Worm (Caenorhabditis elegans) whole organism, late embryonic: Measurements from ENCODE around the gene srd-27.
"Not testable (repeated sequence)": the region's sequence is repeated elsewhere in the genome, so short reads cannot be mapped to it uniquely, and the experiment has no call there.

Experiments used
- C08G9.2 ChIP-seq: sonication (generic microtip); optimal IDR thresholded peaks from 2 replicates; lab custom pipeline; 2016; ENCODE audit warnings: mild to moderate bottlenecking, missing genetic modification characterization, moderate library complexity, missing compliant biosample characterization
- C38D4.7 ChIP-seq: fragments of 200-800 bp; sonication (Bioruptor generic); optimal IDR thresholded peaks from 2 replicates; lab custom pipeline; 2018; ENCODE audit warnings: mild to moderate bottlenecking, missing genetic modification characterization, moderate library complexity, missing compliant biosample characterization
- F13H6.1 ChIP-seq: sonication (generic microtip); optimal IDR thresholded peaks from 2 replicates; lab custom pipeline; 2016; ENCODE audit warnings: missing genetic modification characterization, missing compliant biosample characterization
- K02D7.2 ChIP-seq: sonication (generic microtip); optimal IDR thresholded peaks from 2 replicates; lab custom pipeline; 2017; ENCODE audit warnings: mild to moderate bottlenecking, missing genetic modification characterization, missing compliant biosample characterization
- K09A11.1 ChIP-seq: sonication (generic microtip); optimal IDR thresholded peaks from 2 replicates; lab custom pipeline; 2017; ENCODE audit warnings: antibody characterized with exemption, mild to moderate bottlenecking, missing genetic modification characterization, missing compliant biosample characterization; ENCODE audit not compliant: insufficient read depth
- Y22D7AL.16 ChIP-seq: sonication (generic microtip); optimal IDR thresholded peaks from 2 replicates; lab custom pipeline; 2016; ENCODE audit warnings: missing genetic modification characterization, missing compliant biosample characterization
- ahr-1 ChIP-seq: sonication (generic microtip); optimal IDR thresholded peaks from 2 replicates; lab custom pipeline; 2016; ENCODE audit warnings: missing genetic modification characterization, missing compliant biosample characterization
- ceh-14 ChIP-seq: sonication (generic microtip); optimal IDR thresholded peaks from 2 replicates; lab custom pipeline; 2016; ENCODE audit warnings: missing genotype, missing genetic modification characterization, missing compliant biosample characterization
- ceh-19 ChIP-seq: fragments of 200-800 bp; sonication (Bioruptor generic); optimal IDR thresholded peaks from 2 replicates; lab custom pipeline; 2018; ENCODE audit warnings: mild to moderate bottlenecking, missing genetic modification characterization, missing compliant biosample characterization
- ceh-24 ChIP-seq: sonication (generic microtip); optimal IDR thresholded peaks from 2 replicates; lab custom pipeline; 2016; ENCODE audit warnings: mild to moderate bottlenecking, missing genetic modification characterization, missing compliant biosample characterization
- ceh-31 ChIP-seq: sonication (generic microtip); optimal IDR thresholded peaks from 2 replicates; lab custom pipeline; 2016; ENCODE audit warnings: missing genetic modification characterization, missing compliant biosample characterization
- ceh-6 ChIP-seq: fragments of 200-800 bp; sonication (Bioruptor generic); optimal IDR thresholded peaks from 2 replicates; lab custom pipeline; 2018; ENCODE audit warnings: mild to moderate bottlenecking, missing genetic modification characterization, missing compliant biosample characterization
- dmd-4 ChIP-seq: sonication (generic microtip); optimal IDR thresholded peaks from 2 replicates; lab custom pipeline; 2016; ENCODE audit warnings: borderline replicate concordance, missing genetic modification characterization, missing compliant biosample characterization
- elt-4 ChIP-seq: sonication (generic microtip); optimal IDR thresholded peaks from 2 replicates; lab custom pipeline; 2016; ENCODE audit warnings: missing genetic modification characterization, missing compliant biosample characterization
- ets-4 ChIP-seq: sonication (generic microtip); optimal IDR thresholded peaks from 2 replicates; lab custom pipeline; 2016; ENCODE audit warnings: missing genetic modification characterization, missing compliant biosample characterization
- eyg-1 ChIP-seq: sonication (generic microtip); optimal IDR thresholded peaks from 2 replicates; lab custom pipeline; 2016; ENCODE audit warnings: missing genotype, missing genetic modification characterization, missing compliant biosample characterization
- fax-1 ChIP-seq: sonication (generic microtip); optimal IDR thresholded peaks from 2 replicates; lab custom pipeline; 2016; ENCODE audit warnings: missing genotype, missing genetic modification characterization, missing compliant biosample characterization
- fkh-10 ChIP-seq: fragments of 150-350 bp; optimal IDR thresholded peaks from 2 replicates; lab custom pipeline; 2014; ENCODE audit warnings: missing biosample characterization, missing genetic modification reagents, missing genetic modification characterization
- fkh-6 ChIP-seq: sonication (generic microtip); optimal IDR thresholded peaks from 2 replicates; lab custom pipeline; 2016; ENCODE audit warnings: missing genetic modification characterization, missing compliant biosample characterization
- gmeb-2 ChIP-seq: sonication (generic microtip); optimal IDR thresholded peaks from 2 replicates; lab custom pipeline; 2016; ENCODE audit warnings: missing genetic modification characterization, inconsistent platforms, missing compliant biosample characterization
- hlh-13 ChIP-seq: fragments of 200-800 bp; sonication (Bioruptor generic); optimal IDR thresholded peaks from 2 replicates; lab custom pipeline; 2018; ENCODE audit warnings: mild to moderate bottlenecking, missing genetic modification characterization, missing compliant biosample characterization
- hlh-30 ChIP-seq: sonication (generic microtip); optimal IDR thresholded peaks from 2 replicates; lab custom pipeline; 2017; ENCODE audit warnings: antibody characterized with exemption, missing genetic modification characterization, missing compliant biosample characterization; ENCODE audit not compliant: insufficient read depth
- hlh-6 ChIP-seq: sonication (generic microtip); optimal IDR thresholded peaks from 2 replicates; lab custom pipeline; 2016; ENCODE audit warnings: missing genotype, missing genetic modification characterization, missing compliant biosample characterization
- hlh-8 ChIP-seq: sonication (generic microtip); optimal IDR thresholded peaks from 2 replicates; lab custom pipeline; 2016; ENCODE audit warnings: missing genotype, missing genetic modification characterization, missing compliant biosample characterization
- lim-6 ChIP-seq: sonication (generic microtip); optimal IDR thresholded peaks from 2 replicates; lab custom pipeline; 2016; ENCODE audit warnings: missing genetic modification characterization, missing compliant biosample characterization
- nfya-1 ChIP-seq: sonication (generic microtip); optimal IDR thresholded peaks from 2 replicates; lab custom pipeline; 2017; ENCODE audit warnings: missing genetic modification characterization, mild to moderate bottlenecking, missing compliant biosample characterization, antibody characterized with exemption, moderate library complexity
- nhr-11 ChIP-seq: fragments of 150-350 bp; optimal IDR thresholded peaks from 2 replicates; lab custom pipeline; 2014; ENCODE audit warnings: missing biosample characterization, missing genetic modification characterization
- nhr-232 ChIP-seq: sonication (generic microtip); optimal IDR thresholded peaks from 2 replicates; lab custom pipeline; 2016; ENCODE audit warnings: missing genetic modification characterization, missing compliant biosample characterization
- npax-4 ChIP-seq: sonication (generic microtip); optimal IDR thresholded peaks from 2 replicates; lab custom pipeline; 2016; ENCODE audit warnings: missing genetic modification characterization, missing compliant biosample characterization
- odd-2 ChIP-seq: sonication (generic microtip); optimal IDR thresholded peaks from 2 replicates; lab custom pipeline; 2017; ENCODE audit warnings: antibody characterized with exemption, mild to moderate bottlenecking, missing genetic modification characterization, missing compliant biosample characterization
- pha-2 ChIP-seq: sonication (generic microtip); optimal IDR thresholded peaks from 2 replicates; lab custom pipeline; 2017; ENCODE audit warnings: mild to moderate bottlenecking, missing genetic modification characterization, missing compliant biosample characterization
- pha-4 ChIP-seq: fragments of 150-350 bp; optimal IDR thresholded peaks from 2 replicates; lab custom pipeline; 2018; ENCODE audit warnings: missing biosample characterization, missing genetic modification reagents, missing genetic modification characterization
- rnt-1 ChIP-seq: sonication (generic microtip); optimal IDR thresholded peaks from 2 replicates; lab custom pipeline; 2016; ENCODE audit warnings: missing genetic modification characterization, missing compliant biosample characterization
- sox-2 ChIP-seq: fragments of 200-800 bp; sonication (Bioruptor generic); IDR thresholded peaks from 2 replicates; pipeline ENCODE4 v1.3.6; 2022; ENCODE audit warnings: missing genetic modification reagents, missing genetic modification characterization, missing compliant biosample characterization
- sox-4 ChIP-seq: sonication (generic microtip); optimal IDR thresholded peaks from 2 replicates; lab custom pipeline; 2017; ENCODE audit warnings: mild to moderate bottlenecking, missing genetic modification characterization, inconsistent platforms, missing compliant biosample characterization
- syd-9 ChIP-seq: sonication (generic microtip); optimal IDR thresholded peaks from 2 replicates; lab custom pipeline; 2016; ENCODE audit warnings: mild to moderate bottlenecking, missing genetic modification characterization, moderate library complexity, missing compliant biosample characterization
- tbx-7 ChIP-seq: sonication (generic microtip); optimal IDR thresholded peaks from 2 replicates; lab custom pipeline; 2016; ENCODE audit warnings: missing genotype, missing genetic modification characterization, missing compliant biosample characterization
- ttx-3 ChIP-seq: sonication (generic microtip); optimal IDR thresholded peaks from 2 replicates; lab custom pipeline; 2016; ENCODE audit warnings: missing genetic modification reagents, missing genetic modification characterization, missing compliant biosample characterization
- unc-3 ChIP-seq, 2 experiments: fragments of 200-800 bp in 1 of 2; sonication (Bioruptor generic) in 1 of 2; sonication (generic microtip) in 1 of 2; conservative IDR thresholded peaks in 1 of 2; optimal IDR thresholded peaks in 1 of 2; 2 replicates each; pipeline versions ENCODE4 v1.3.6 to Lab custom; 2016 to 2022; ENCODE audit warnings: missing compliant biosample characterization in 2 of 2, missing genetic modification characterization in 2 of 2, missing genetic modification reagents in 1 of 2
- unc-42 ChIP-seq: sonication (generic microtip); optimal IDR thresholded peaks from 2 replicates; lab custom pipeline; 2016; ENCODE audit warnings: missing genotype, missing genetic modification characterization, missing compliant biosample characterization
- unc-86 ChIP-seq: sonication (generic microtip); optimal IDR thresholded peaks from 2 replicates; lab custom pipeline; 2016; ENCODE audit warnings: missing genetic modification characterization, missing compliant biosample characterization
- zip-5 ChIP-seq: sonication (generic microtip); optimal IDR thresholded peaks from 2 replicates; lab custom pipeline; 2016; ENCODE audit warnings: missing genetic modification characterization, missing compliant biosample characterization
- ztf-16 ChIP-seq: sonication (generic microtip); optimal IDR thresholded peaks from 2 replicates; lab custom pipeline; 2017; ENCODE audit warnings: missing genetic modification characterization, missing compliant biosample characterization

srd-27 gene

ce11 chrV:15803079-15803478 is at the start of gene srd-27:
Gene srd-27, plus strand, starts transcription at chrV:15803379.
- TF ChIP-seq hlh-30, sox-4, unc-86 (tag; lab: Kevin White, UChicago): not testable (repeated sequence)

DNA sequence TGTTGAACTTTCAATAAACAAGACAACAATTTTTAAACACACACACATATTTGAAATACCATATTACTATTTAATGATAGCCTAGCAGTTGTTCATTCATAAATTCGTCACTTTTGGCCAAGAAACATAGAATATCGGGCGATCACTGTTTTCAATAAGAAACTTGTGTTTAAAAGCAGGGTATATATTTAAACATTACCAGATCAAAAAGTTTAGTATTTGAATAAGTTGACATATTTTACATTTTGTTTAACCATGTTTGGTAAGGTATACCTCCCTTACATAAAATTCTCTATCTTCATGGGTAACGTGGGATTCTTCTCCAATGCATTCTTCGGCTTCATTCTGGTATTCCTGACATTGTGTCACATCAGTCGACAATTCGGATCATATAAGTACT is 48.4 kb upstream of the srd-27 start, which contains the start of gene str-8:
str-8 (plus strand) TSS at position 301 of the 400 bp plus-strand sequence.
- TF ChIP-seq dmd-4; ttx-3 (tag; lab: Kevin White, UChicago); hlh-6 (tag; lab: Kevin White, UChicago): not testable (repeated sequence)

DNA sequence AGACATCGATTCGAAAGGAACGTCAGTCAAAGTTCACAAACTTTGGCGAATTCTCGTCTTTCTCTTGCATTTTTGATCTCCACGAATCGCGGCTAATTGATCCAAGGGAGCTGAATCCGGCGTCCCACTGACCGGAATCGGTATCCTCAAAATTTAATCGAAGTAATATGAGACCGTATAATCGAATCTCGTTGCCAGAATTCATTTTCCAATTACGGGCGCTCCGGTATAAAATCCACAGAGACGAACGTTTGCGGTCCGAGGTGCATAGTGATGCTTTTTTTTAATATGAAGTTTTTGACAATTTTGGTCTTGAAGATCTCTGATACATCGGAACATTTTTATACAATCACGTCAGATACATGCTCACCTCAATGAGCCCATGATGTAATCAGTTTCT is 45.5 kb upstream of the srd-27 start:
- no peak for TF ChIP-seq pha-4 (tag; lab: Kevin White, UChicago)
- TF ChIP-seq ets-4, result no peak
- no peak for TF ChIP-seq gmeb-2 (tag; lab: Kevin White, UChicago)
- no peak for TF ChIP-seq ceh-14 (tag; lab: Kevin White, UChicago)
- TF ChIP-seq zip-5, result no peak
- TF ChIP-seq F13H6.1 (tag; lab: Kevin White, UChicago), result no peak
- no peak for TF ChIP-seq lim-6 (tag; lab: Kevin White, UChicago)
- no peak for TF ChIP-seq ahr-1 (tag; lab: Kevin White, UChicago)
- no peak for TF ChIP-seq C38D4.7
- TF ChIP-seq eyg-1 (tag; lab: Kevin White, UChicago), result no peak
- TF ChIP-seq hlh-8 (tag; lab: Kevin White, UChicago), result no peak
- TF ChIP-seq sox-2 (GFP tag; lab: Robert Waterston, UW), result no peak
- no peak for TF ChIP-seq K09A11.1 (tag; lab: Kevin White, UChicago)
- no peak for TF ChIP-seq rnt-1 (tag; lab: Kevin White, UChicago)
- TF ChIP-seq ztf-16 (tag; lab: Kevin White, UChicago), result no peak

ce11 chrV:15758449-15758848 is 44.7 kb upstream of the srd-27 start, which contains the start of gene str-9:
Gene str-9, plus strand, starts transcription at chrV:15758749.
- TF ChIP-seq C38D4.7, result no peak
- TF ChIP-seq fax-1 (tag; lab: Kevin White, UChicago), result no peak
- no peak for TF ChIP-seq odd-2 (tag; lab: Kevin White, UChicago)
- TF ChIP-seq unc-86 (tag; lab: Kevin White, UChicago), result no peak
- no peak for TF ChIP-seq npax-4 (tag; lab: Kevin White, UChicago)
- no peak for TF ChIP-seq ceh-24 (tag; lab: Kevin White, UChicago)
- no peak for TF ChIP-seq dmd-4
- no peak for TF ChIP-seq pha-2

DNA sequence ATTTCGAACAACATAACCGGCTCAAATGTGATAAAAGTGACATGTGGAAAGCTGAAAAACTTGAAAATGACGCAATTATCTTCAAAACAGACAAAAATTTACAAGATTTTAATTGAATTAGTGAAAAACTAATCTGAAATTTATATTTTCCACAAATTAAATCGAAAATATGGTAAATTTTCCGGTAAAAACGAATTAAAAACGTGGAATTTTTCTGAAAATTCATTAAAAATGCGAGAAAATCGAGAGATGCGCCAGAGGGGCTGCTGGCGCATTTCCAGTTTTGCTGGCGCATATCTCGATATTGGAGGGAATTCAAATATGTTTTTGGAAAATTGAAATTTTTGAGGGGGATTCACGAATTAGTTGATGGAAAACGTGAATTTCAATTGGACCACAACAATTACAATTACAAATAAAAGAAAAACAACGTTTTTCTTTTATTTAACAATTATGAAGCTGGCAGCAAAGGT is 37.0 kb upstream of the srd-27 start, which contains the start of the genes haf-3 and F57A10.2:
haf-3 (minus strand) TSS at position 51 of the 473 bp plus-strand sequence.
F57A10.2 (plus strand) TSS at position 454 of the 473 bp plus-strand sequence.
- TF ChIP-seq K02D7.2 (tag; lab: Kevin White, UChicago) (no peak), ceh-6 (GFP tag; lab: Kevin White, UChicago) (no peak), lim-6 (tag; lab: Kevin White, UChicago) (no peak), ceh-19 (GFP tag; lab: Kevin White, UChicago) (no peak), syd-9 (no peak), dmd-4 (no peak), fkh-10 (GFP tag; lab: Kevin White, UChicago) (no peak), nhr-232 (tag; lab: Kevin White, UChicago) (no peak), C08G9.2 (tag; lab: Kevin White, UChicago) (no peak), nfya-1 (tag; lab: Kevin White, UChicago) (peak; percentile 77), pha-4 (tag; lab: Kevin White, UChicago) (no peak), ceh-31 (tag; lab: Kevin White, UChicago) (no peak), hlh-13 (GFP tag; lab: Kevin White, UChicago) (no peak), sox-4 (tag; lab: Kevin White, UChicago) (no peak), Y22D7AL.16 (tag; lab: Kevin White, UChicago) (no peak), npax-4 (tag; lab: Kevin White, UChicago) (no peak), unc-42 (tag; lab: Kevin White, UChicago) (peak; percentile 76), fkh-6 (tag; lab: Kevin White, UChicago) (no peak), elt-4 (no peak), nhr-11 (tag; lab: Kevin White, UChicago) (no peak), tbx-7 (no peak), unc-3 (GFP tag; conservative IDR thresholded peaks at IDR 0.05; lab: Robert Waterston, UW) (no peak), unc-3 (tag; optimal IDR thresholded peaks at IDR 0.05; lab: Kevin White, UChicago) (peak; percentile 13), zip-5 (no peak), ttx-3 (tag; lab: Kevin White, UChicago) (peak; percentile 2), pha-2 (no peak)
